Worm (Caenorhabditis elegans) whole organism, L3 larva: Measurements from ENCODE around the gene tag-151.

ENCODE experiments used
- elt-3 ChIP-seq, 3 experiments: fragments of 150-350 bp in 1 of 3; sonication (generic microtip) in 2 of 3; optimal IDR thresholded peaks; 2 replicates in 2 of 3; 4 replicates in 1 of 3; lab custom pipeline; 2014 to 2017; ENCODE audit warnings: missing biosample characterization in 3 of 3, missing genetic modification characterization in 3 of 3
- jun-1 ChIP-seq: fragments of 150-350 bp; optimal IDR thresholded peaks from 2 replicates; lab custom pipeline; 2014; ENCODE audit warnings: missing biosample characterization, missing genetic modification reagents, missing genetic modification characterization

DNA sequence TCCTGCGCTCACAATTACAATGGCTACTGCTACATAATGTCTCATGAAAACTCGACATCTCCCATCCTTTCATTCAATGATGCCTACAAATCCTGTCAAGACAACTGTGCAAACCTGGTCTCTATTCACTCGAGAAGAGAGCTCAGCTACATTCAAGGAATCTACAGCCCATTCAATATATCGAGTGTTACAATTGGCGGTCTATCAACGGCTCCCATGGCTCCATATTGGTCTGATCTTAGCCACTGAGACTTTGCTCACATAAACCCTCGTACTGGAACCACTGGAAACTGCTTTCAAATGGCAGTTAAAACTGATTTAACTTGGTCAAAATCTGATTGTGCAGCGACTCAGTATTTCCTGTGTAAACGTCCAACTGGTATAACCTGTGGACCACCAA, 34.6 kb upstream of the tag-151 start, which contains the start of gene T05A7.3:
- no peak for TF ChIP-seq jun-1
- TF ChIP-seq elt-3 (tag; optimal IDR thresholded peaks at IDR 0.05; lab: Kevin White, UChicago) = no peak
